Worm (Caenorhabditis elegans) whole organism, L3 larva: ENCODE results near the gene flh-2.

Source experiments
- R02D3.7 ChIP-seq: fragments of 150-350 bp; optimal IDR thresholded peaks from 2 replicates; lab custom pipeline; 2014; ENCODE audit warnings: missing biosample characterization, missing genetic modification characterization
- ZK546.5 ChIP-seq: sonication (generic microtip); optimal IDR thresholded peaks from 2 replicates; lab custom pipeline; 2017; ENCODE audit warnings: missing biosample characterization, missing genetic modification characterization
- aly-2 ChIP-seq: fragments of 150-350 bp; optimal IDR thresholded peaks from 2 replicates; lab custom pipeline; 2014; ENCODE audit warnings: missing biosample characterization, missing genetic modification characterization
- ama-1 ChIP-seq: fragments of 150-350 bp; optimal IDR thresholded peaks from 2 replicates; lab custom pipeline; 2018
- ceh-16 ChIP-seq: sonication (generic microtip); optimal IDR thresholded peaks from 2 replicates; lab custom pipeline; 2017; ENCODE audit warnings: missing biosample characterization, missing genetic modification characterization
- ceh-28 ChIP-seq: fragments of 150-350 bp; optimal IDR thresholded peaks from 2 replicates; lab custom pipeline; 2014; ENCODE audit warnings: missing biosample characterization, missing genetic modification reagents, missing genetic modification characterization
- ceh-82 ChIP-seq: fragments of 150-350 bp; optimal IDR thresholded peaks from 2 replicates; lab custom pipeline; 2014; ENCODE audit warnings: missing biosample characterization, missing genetic modification characterization
- daf-12 ChIP-seq: fragments of 150-350 bp; optimal IDR thresholded peaks from 2 replicates; lab custom pipeline; 2014; ENCODE audit warnings: missing biosample characterization, missing genetic modification reagents, missing genetic modification characterization
- egl-5 ChIP-seq: fragments of 150-350 bp; optimal IDR thresholded peaks from 2 replicates; lab custom pipeline; 2017; ENCODE audit warnings: missing biosample characterization, missing genetic modification reagents, missing genetic modification characterization, inconsistent platforms
- elt-2 ChIP-seq: sonication (generic microtip); optimal IDR thresholded peaks from 2 replicates; lab custom pipeline; 2016; ENCODE audit warnings: missing genetic modification reagents, mild to moderate bottlenecking, missing genetic modification characterization, missing compliant biosample characterization
- elt-3 ChIP-seq, 3 experiments: fragments of 150-350 bp in 1 of 3; sonication (generic microtip) in 2 of 3; optimal IDR thresholded peaks; 2 replicates in 2 of 3; 4 replicates in 1 of 3; lab custom pipeline; 2014 to 2017; ENCODE audit warnings: missing biosample characterization in 3 of 3, missing genetic modification characterization in 3 of 3
- eor-1 ChIP-seq, 2 experiments: fragments of 150-350 bp; optimal IDR thresholded peaks; 2 replicates each; lab custom pipeline; 2014 to 2018; ENCODE audit warnings: missing biosample characterization in 2 of 2, missing genetic modification characterization in 2 of 2
- fkh-2 ChIP-seq: fragments of 150-350 bp; optimal IDR thresholded peaks from 2 replicates; lab custom pipeline; 2014; ENCODE audit warnings: missing biosample characterization, missing genetic modification reagents, missing genetic modification characterization
- hmg-11 ChIP-seq: sonication (generic microtip); optimal IDR thresholded peaks from 2 replicates; lab custom pipeline; 2016; ENCODE audit warnings: missing genetic modification characterization, missing compliant biosample characterization
- jun-1 ChIP-seq: fragments of 150-350 bp; optimal IDR thresholded peaks from 2 replicates; lab custom pipeline; 2014; ENCODE audit warnings: missing biosample characterization, missing genetic modification reagents, missing genetic modification characterization
- lin-15B ChIP-seq: fragments of 150-350 bp; optimal IDR thresholded peaks from 2 replicates; lab custom pipeline; 2014; ENCODE audit warnings: missing biosample characterization, missing genetic modification characterization
- lin-39 ChIP-seq: fragments of 150-350 bp; optimal IDR thresholded peaks from 2 replicates; lab custom pipeline; 2018; ENCODE audit warnings: missing biosample characterization, missing genetic modification reagents, missing genetic modification characterization
- lsy-12 ChIP-seq: sonication (generic microtip); optimal IDR thresholded peaks from 2 replicates; lab custom pipeline; 2016; ENCODE audit warnings: mild to moderate bottlenecking, missing genetic modification characterization, missing compliant biosample characterization
- mml-1 ChIP-seq: fragments of 150-350 bp; sonication (generic microtip); optimal IDR thresholded peaks from 3 replicates; lab custom pipeline; 2014; ENCODE audit warnings: missing biosample characterization, missing genetic modification characterization
- nfya-1 ChIP-seq: sonication (generic microtip); optimal IDR thresholded peaks from 2 replicates; lab custom pipeline; 2017; ENCODE audit warnings: missing genetic modification characterization, mild to moderate bottlenecking, missing compliant biosample characterization, antibody characterized with exemption, moderate library complexity; ENCODE audit not compliant: insufficient read depth
- nhr-11 ChIP-seq: fragments of 150-350 bp; optimal IDR thresholded peaks from 2 replicates; lab custom pipeline; 2014; ENCODE audit warnings: missing biosample characterization, missing genetic modification characterization
- nhr-12 ChIP-seq: fragments of 150-350 bp; optimal IDR thresholded peaks from 2 replicates; lab custom pipeline; 2014; ENCODE audit warnings: missing biosample characterization, missing genetic modification characterization
- nhr-23 ChIP-seq: fragments of 150-350 bp; optimal IDR thresholded peaks from 2 replicates; lab custom pipeline; 2014; ENCODE audit warnings: missing biosample characterization, missing genetic modification reagents, missing genetic modification characterization
- nhr-237 ChIP-seq: fragments of 150-350 bp; optimal IDR thresholded peaks from 2 replicates; lab custom pipeline; 2014; ENCODE audit warnings: missing biosample characterization, missing genetic modification characterization
- nhr-25 ChIP-seq: sonication (generic microtip); optimal IDR thresholded peaks from 2 replicates; lab custom pipeline; 2017; ENCODE audit warnings: missing biosample characterization, missing genetic modification characterization
- nhr-43 ChIP-seq: sonication (generic microtip); optimal IDR thresholded peaks from 2 replicates; lab custom pipeline; 2016; ENCODE audit warnings: mild to moderate bottlenecking, missing genetic modification characterization, missing compliant biosample characterization; ENCODE audit not compliant: poor library complexity, severe bottlenecking
- nhr-67 ChIP-seq: fragments of 150-350 bp; optimal IDR thresholded peaks from 2 replicates; lab custom pipeline; 2014; ENCODE audit warnings: missing biosample characterization, missing genetic modification characterization
- nhr-76 ChIP-seq: fragments of 150-350 bp; sonication (generic microtip); optimal IDR thresholded peaks from 5 replicates; lab custom pipeline; 2014; ENCODE audit warnings: missing biosample characterization, missing genetic modification characterization
- nhr-77 ChIP-seq: fragments of 150-350 bp; optimal IDR thresholded peaks from 2 replicates; lab custom pipeline; 2014; ENCODE audit warnings: missing biosample characterization, missing genetic modification characterization
- pha-4 ChIP-seq: fragments of 150-350 bp; optimal IDR thresholded peaks from 2 replicates; lab custom pipeline; 2014; ENCODE audit warnings: missing biosample characterization, missing genetic modification reagents, missing genetic modification characterization
- pqm-1 ChIP-seq: fragments of 150-350 bp; optimal IDR thresholded peaks from 2 replicates; lab custom pipeline; 2017; ENCODE audit warnings: missing biosample characterization, missing genetic modification characterization, inconsistent platforms
- skn-1 ChIP-seq: fragments of 150-350 bp; optimal IDR thresholded peaks from 2 replicates; lab custom pipeline; 2014; ENCODE audit warnings: missing biosample characterization, missing genetic modification characterization
- snpc-4 ChIP-seq: fragments of 150-350 bp; optimal IDR thresholded peaks from 2 replicates; lab custom pipeline; 2014; ENCODE audit warnings: missing biosample characterization, missing genetic modification characterization
- tbx-2 ChIP-seq: sonication (generic microtip); optimal IDR thresholded peaks from 2 replicates; lab custom pipeline; 2016; ENCODE audit warnings: mild to moderate bottlenecking, missing genetic modification characterization, missing compliant biosample characterization
- unc-39 ChIP-seq: sonication (generic microtip); optimal IDR thresholded peaks from 4 replicates; lab custom pipeline; 2017; ENCODE audit warnings: missing biosample characterization, missing genetic modification characterization
- unc-62 ChIP-seq: fragments of 150-350 bp; sonication (generic microtip); optimal IDR thresholded peaks from 4 replicates; lab custom pipeline; 2014; ENCODE audit warnings: missing biosample characterization, missing genetic modification reagents, missing genetic modification characterization
- zag-1 ChIP-seq: fragments of 150-350 bp; optimal IDR thresholded peaks from 2 replicates; lab custom pipeline; 2014; ENCODE audit warnings: missing biosample characterization, missing genetic modification characterization
- ztf-11 ChIP-seq: fragments of 150-350 bp; optimal IDR thresholded peaks from 2 replicates; lab custom pipeline; 2014; ENCODE audit warnings: missing biosample characterization, missing genetic modification characterization

Gene flh-2

ce11 chrIII:4906896-4907295, 45.0 kb upstream of the flh-2 start, which contains the start of gene rom-1:
Gene rom-1 (plus strand): TSS chrIII:4907196.
- TF ChIP-seq aly-2 (tag; lab: Kevin White, UChicago), result no peak
- TF ChIP-seq nfya-1, result no peak
- TF ChIP-seq egl-5, result no peak
- no peak for TF ChIP-seq ama-1 (lab: Kevin White, UChicago)
- no peak for TF ChIP-seq ceh-82
- TF ChIP-seq daf-12 (tag; lab: Kevin White, UChicago), result no peak
- no peak for TF ChIP-seq nhr-67
- TF ChIP-seq ZK546.5, result no peak
- no peak for TF ChIP-seq lin-15B
- TF ChIP-seq unc-62 (GFP tag; lab: Kevin White, UChicago), result no peak
- TF ChIP-seq nhr-12, result no peak
- no peak for TF ChIP-seq lin-39 (tag; lab: Kevin White, UChicago)
- TF ChIP-seq nhr-76 (tag; lab: Kevin White, UChicago), result no peak
- TF ChIP-seq R02D3.7 (tag; lab: Kevin White, UChicago), result no peak
- TF ChIP-seq nhr-237 (tag; lab: Kevin White, UChicago), result no peak
- no peak for TF ChIP-seq eor-1 (tag; optimal IDR thresholded peaks at IDR 0.05; lab: Kevin White, UChicago)
- TF ChIP-seq elt-2, result no peak
- TF ChIP-seq hmg-11, result no peak

- TF ChIP-seq snpc-4 (tag; lab: Kevin White, UChicago) (no peak), mml-1 (tag; lab: Kevin White, UChicago) (no peak), nhr-25 (no peak), lin-39 (tag; lab: Kevin White, UChicago) (no peak), lin-15B (no peak), egl-5 (no peak), elt-3 (tag; optimal IDR thresholded peaks at IDR 0.05; lab: Kevin White, UChicago) (no peak), nhr-76 (tag; lab: Kevin White, UChicago) (no peak)
These were observed 42.0 kb upstream of the flh-2 start, which contains the start of gene F26F4.12 for ce11 chrIII:4909938-4910337. Gene F26F4.12 (minus strand): TSS chrIII:4910038.

DNA sequence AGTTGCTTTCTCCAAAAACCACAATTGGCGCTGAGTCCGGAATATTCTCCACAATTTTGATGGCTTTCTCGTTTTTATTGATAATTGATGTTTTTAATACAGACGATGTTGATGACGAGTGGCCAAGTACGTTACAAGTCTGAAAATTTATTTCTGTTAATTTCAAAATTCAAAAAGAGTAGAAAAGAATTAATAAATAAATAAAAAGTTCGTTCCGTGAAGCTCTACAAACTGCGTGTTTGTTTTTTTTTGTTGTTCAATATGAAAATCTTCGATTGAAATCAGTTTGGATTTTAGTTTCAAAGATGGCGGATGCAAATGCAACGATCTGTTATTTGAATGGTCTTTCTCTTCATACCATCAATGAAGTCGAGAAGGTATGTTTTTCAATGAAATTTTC, 41.0 kb upstream of the flh-2 start, which contains the start of gene F26F4.2:
Gene F26F4.2, plus strand, starts transcription at position 301 of the 400 bp plus-strand sequence.
- no peak for TF ChIP-seq fkh-2 (tag; lab: Kevin White, UChicago)
- no peak for TF ChIP-seq elt-2
- no peak for TF ChIP-seq ztf-11 (tag; lab: Kevin White, UChicago)
- TF ChIP-seq lsy-12, result no peak
- no peak for TF ChIP-seq skn-1
- TF ChIP-seq nhr-43 (tag; lab: Kevin White, UChicago), result no peak
- no peak for TF ChIP-seq ceh-16 (tag; lab: Kevin White, UChicago)
- no peak for TF ChIP-seq ceh-28
- TF ChIP-seq ceh-82, result no peak
- no peak for TF ChIP-seq ZK546.5
- TF ChIP-seq lin-39 (tag; lab: Kevin White, UChicago), result no peak
- no peak for TF ChIP-seq hmg-11
- no peak for TF ChIP-seq nhr-25

DNA sequence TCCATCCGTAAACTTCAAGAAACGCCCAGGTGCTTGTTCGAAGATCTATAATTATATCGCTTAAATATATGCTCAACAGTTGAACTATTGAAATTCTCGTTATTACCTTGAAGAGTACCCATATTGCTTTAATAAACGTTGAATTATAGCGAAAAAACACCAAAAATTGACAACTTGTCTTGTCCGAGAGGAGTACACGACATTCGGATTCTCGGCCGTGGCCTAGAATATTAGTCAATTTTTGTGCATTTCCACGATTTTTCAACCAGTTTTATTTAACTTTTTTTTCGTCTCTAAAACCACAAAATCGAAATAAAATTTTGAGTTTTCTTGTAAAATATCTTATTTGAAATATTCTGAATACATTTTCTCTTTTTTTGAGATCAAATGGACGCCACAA, 39.6 kb upstream of the flh-2 start, which contains the start of the genes F26F4.9 and cee-1:
Gene F26F4.9, minus strand, starts transcription at position 205 of the 400 bp plus-strand sequence.
Gene cee-1, plus strand, starts transcription at position 383 of the 400 bp plus-strand sequence.
- peak; percentile 71 for TF ChIP-seq pha-4 (tag; lab: Kevin White, UChicago)
- peak; percentile 6 for TF ChIP-seq elt-2
- peak; percentile 33 for TF ChIP-seq hmg-11
- no peak for TF ChIP-seq ceh-16 (tag; lab: Kevin White, UChicago)
- TF ChIP-seq elt-3 (tag; optimal IDR thresholded peaks at IDR 0.05; lab: Kevin White, UChicago), result no peak
- TF ChIP-seq jun-1 (tag; lab: Kevin White, UChicago), result peak; percentile 22
- TF ChIP-seq snpc-4 (tag; lab: Kevin White, UChicago), result peak; percentile 53
- TF ChIP-seq pqm-1 (tag; lab: Kevin White, UChicago), result peak; percentile 43
- peak; percentile 48 for TF ChIP-seq nhr-23 (tag; lab: Kevin White, UChicago)
- TF ChIP-seq lin-15B, result peak; percentile 80
- TF ChIP-seq nfya-1, result peak; percentile 65
- no peak for TF ChIP-seq nhr-76 (tag; lab: Kevin White, UChicago)
- peak; percentile 90 for TF ChIP-seq nhr-43 (tag; lab: Kevin White, UChicago)

DNA sequence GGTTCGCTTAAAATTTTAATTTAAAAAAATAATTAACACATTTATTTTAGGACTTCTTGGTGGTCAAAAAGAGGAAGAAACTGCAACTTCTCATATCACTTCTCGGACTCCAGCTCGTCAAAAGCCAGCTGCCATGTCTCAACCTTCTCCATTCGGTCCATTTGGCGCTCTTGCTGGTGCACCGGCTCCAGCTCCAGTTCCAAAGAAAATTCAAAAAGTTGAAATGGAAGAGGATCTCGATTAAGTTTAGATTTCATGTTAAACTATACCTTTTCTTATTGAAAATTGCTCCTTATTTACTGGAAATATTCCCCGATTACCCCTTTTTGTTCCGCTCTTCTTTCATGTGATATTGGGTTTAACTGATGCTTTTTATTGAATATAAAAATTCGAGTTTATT, 38.2 kb upstream of the flh-2 start:
- TF ChIP-seq nfya-1 (no peak), elt-3 (tag; optimal IDR thresholded peaks at IDR 0.05; lab: Kevin White, UChicago) (no peak), fkh-2 (tag; lab: Kevin White, UChicago) (no peak), unc-39 (tag; lab: Kevin White, UChicago) (no peak), tbx-2 (no peak), snpc-4 (tag; lab: Kevin White, UChicago) (no peak), zag-1 (no peak), R02D3.7 (tag; lab: Kevin White, UChicago) (no peak), nhr-11 (tag; lab: Kevin White, UChicago) (no peak), nhr-77 (tag; lab: Kevin White, UChicago) (no peak), ceh-28 (no peak)
